Worm (Caenorhabditis elegans) whole organism, mixed stage, embryonic: Measurements from ENCODE around the gene npr-26.

ENCODE experiments used
- blmp-1 ChIP-seq: fragments of 150-350 bp; optimal IDR thresholded peaks from 2 replicates; lab custom pipeline; 2014; ENCODE audit warnings: missing biosample characterization, missing genetic modification characterization
- ceh-39 ChIP-seq: fragments of 150-350 bp; optimal IDR thresholded peaks from 2 replicates; lab custom pipeline; 2014; ENCODE audit warnings: missing biosample characterization, missing genetic modification characterization
- ces-1 ChIP-seq: fragments of 150-350 bp; optimal IDR thresholded peaks from 2 replicates; lab custom pipeline; 2014; ENCODE audit warnings: missing biosample characterization, missing genetic modification reagents, missing genetic modification characterization
- ham-2 ChIP-seq: fragments of 200-800 bp; sonication (Bioruptor generic); optimal IDR thresholded peaks from 2 replicates; lab custom pipeline; 2018; ENCODE audit warnings: mild to moderate bottlenecking, missing genetic modification characterization, missing compliant biosample characterization
- lin-13 ChIP-seq: fragments of 150-350 bp; optimal IDR thresholded peaks from 2 replicates; lab custom pipeline; 2014; ENCODE audit warnings: missing biosample characterization, missing genetic modification characterization
- lsy-2 ChIP-seq: fragments of 150-350 bp; optimal IDR thresholded peaks from 2 replicates; lab custom pipeline; 2014; ENCODE audit warnings: missing biosample characterization, missing genetic modification characterization
- mep-1 ChIP-seq: fragments of 150-350 bp; optimal IDR thresholded peaks from 2 replicates; lab custom pipeline; 2017; ENCODE audit warnings: missing biosample characterization, missing genetic modification reagents, missing genetic modification characterization, inconsistent platforms
- nhr-12 ChIP-seq: fragments of 150-350 bp; optimal IDR thresholded peaks from 2 replicates; lab custom pipeline; 2014; ENCODE audit warnings: missing biosample characterization, missing genetic modification characterization
- nhr-237 ChIP-seq: fragments of 150-350 bp; optimal IDR thresholded peaks from 2 replicates; lab custom pipeline; 2014; ENCODE audit warnings: missing biosample characterization, missing genetic modification characterization
- nhr-28 ChIP-seq: fragments of 150-350 bp; optimal IDR thresholded peaks from 2 replicates; lab custom pipeline; 2014; ENCODE audit warnings: missing biosample characterization, missing genetic modification characterization
- snpc-4 ChIP-seq: fragments of 150-350 bp; optimal IDR thresholded peaks from 2 replicates; lab custom pipeline; 2014; ENCODE audit warnings: missing biosample characterization, missing genetic modification characterization
- unc-39 ChIP-seq: fragments of 150-350 bp; optimal IDR thresholded peaks from 2 replicates; lab custom pipeline; 2014; ENCODE audit warnings: missing biosample characterization, missing genetic modification characterization
- unc-62 ChIP-seq: fragments of 150-350 bp; optimal IDR thresholded peaks from 2 replicates; lab custom pipeline; 2014; ENCODE audit warnings: missing biosample characterization, missing genetic modification reagents, missing genetic modification characterization
- ztf-11 ChIP-seq: fragments of 150-350 bp; optimal IDR thresholded peaks from 2 replicates; lab custom pipeline; 2014; ENCODE audit warnings: missing biosample characterization, missing genetic modification characterization

DNA sequence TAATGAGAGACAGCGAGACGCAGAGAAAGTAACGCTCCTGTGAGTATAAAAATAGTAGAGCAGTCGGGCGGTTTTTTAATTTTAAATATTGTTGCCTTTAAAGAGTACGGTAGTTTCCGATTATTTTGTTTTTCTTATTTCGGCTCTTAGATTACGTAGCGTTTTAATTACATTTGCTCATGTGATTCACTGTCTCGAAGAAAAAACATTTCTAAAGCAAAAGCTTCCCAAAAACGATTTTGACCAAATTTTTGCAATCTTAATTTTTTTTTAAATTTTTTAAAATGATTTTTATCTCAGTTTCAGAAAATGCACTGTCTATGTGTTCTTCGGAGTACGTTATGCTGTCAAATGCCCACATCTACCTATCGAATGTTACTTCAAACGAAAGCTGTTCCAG is 41.5 kb downstream of the npr-26 start, which contains the start of gene haf-1:
- TF ChIP-seq ztf-11 (tag; lab: Kevin White, UChicago), result no peak
- TF ChIP-seq unc-39 (tag; lab: Kevin White, UChicago), result no peak
- no peak for TF ChIP-seq snpc-4
- TF ChIP-seq lsy-2 (tag; lab: Kevin White, UChicago), result no peak
- TF ChIP-seq ham-2, result no peak
- TF ChIP-seq ceh-39 (tag; lab: Kevin White, UChicago), result no peak
- TF ChIP-seq nhr-28 (tag; lab: Kevin White, UChicago), result no peak
- no peak for TF ChIP-seq nhr-12 (tag; lab: Kevin White, UChicago)
- no peak for TF ChIP-seq mep-1 (tag; lab: Kevin White, UChicago)
- no peak for TF ChIP-seq unc-62 (GFP tag; lab: Kevin White, UChicago)
- no peak for TF ChIP-seq nhr-237
- no peak for TF ChIP-seq blmp-1 (tag; lab: Kevin White, UChicago)
- TF ChIP-seq ces-1 (GFP tag; lab: Kevin White, UChicago), result no peak
- TF ChIP-seq lin-13 (tag; lab: Kevin White, UChicago), result no peak
